Fruit fly (Drosophila melanogaster) whole organism, embryonic: ENCODE data around the gene CG13481.

Experiments used
- Awh ChIP-seq: fragments of 200-800 bp; sonication (Bioruptor generic); IDR thresholded peaks from 2 replicates; pipeline ENCODE4, ENCODE4 v1.3.6; 2022; ENCODE audit warnings: missing biosample characterization, missing genetic modification characterization
- B-H2 ChIP-seq: fragments of 200-800 bp; sonication (Bioruptor generic); optimal IDR thresholded peaks from 2 replicates; lab custom pipeline; 2018; ENCODE audit warnings: missing biosample characterization, mild to moderate bottlenecking, missing genetic modification characterization
- CG11696 ChIP-seq: fragments of 200-800 bp; sonication (Bioruptor generic); IDR thresholded peaks from 2 replicates; pipeline ENCODE4 v1.3.6; 2022; ENCODE audit warnings: missing biosample characterization, missing genetic modification characterization
- CG1233 ChIP-seq: fragments of 200-800 bp; sonication (Bioruptor generic); optimal IDR thresholded peaks from 4 replicates; lab custom pipeline; 2018; ENCODE audit warnings: missing biosample characterization, mild to moderate bottlenecking, missing genetic modification characterization
- CG14441 ChIP-seq: fragments of 200-800 bp; sonication (Bioruptor generic); IDR thresholded peaks from 2 replicates; pipeline ENCODE4 v1.3.6; 2022; ENCODE audit warnings: missing biosample characterization, missing genetic modification characterization
- CG14667 ChIP-seq: fragments of 200-800 bp; sonication (Bioruptor generic); IDR thresholded peaks from 2 replicates; pipeline ENCODE4 v1.3.6; 2022; ENCODE audit warnings: missing biosample characterization, missing genetic modification characterization
- CG14710 ChIP-seq: fragments of 200-800 bp; sonication (Bioruptor generic); optimal IDR thresholded peaks from 3 replicates; lab custom pipeline; 2019; ENCODE audit warnings: missing biosample characterization, mild to moderate bottlenecking, missing genetic modification characterization, moderate library complexity
- CG17359 ChIP-seq: fragments of 200-800 bp; sonication (Bioruptor generic); optimal IDR thresholded peaks from 3 replicates; lab custom pipeline; 2018; ENCODE audit warnings: missing biosample characterization, mild to moderate bottlenecking, missing genetic modification characterization, moderate library complexity
- CG17568 ChIP-seq: fragments of 200-800 bp; sonication (Bioruptor generic); optimal IDR thresholded peaks from 2 replicates; lab custom pipeline; 2018; ENCODE audit warnings: missing biosample characterization, mild to moderate bottlenecking, missing genetic modification characterization, moderate library complexity
- CG18599 ChIP-seq: fragments of 200-800 bp; sonication (Bioruptor generic); optimal IDR thresholded peaks from 3 replicates; lab custom pipeline; 2017; ENCODE audit warnings: missing biosample characterization, missing genetic modification characterization, mild to moderate bottlenecking, moderate library complexity, missing genetic modification reagents
- CG18619 ChIP-seq: fragments of 200-800 bp; sonication (Bioruptor generic); optimal IDR thresholded peaks from 3 replicates; lab custom pipeline; 2017; ENCODE audit warnings: missing biosample characterization, mild to moderate bottlenecking, missing genetic modification characterization
- CG2199 ChIP-seq: fragments of 200-800 bp; sonication (Bioruptor generic); IDR thresholded peaks from 3 replicates; pipeline ENCODE4 v1.3.6; 2022; ENCODE audit warnings: missing biosample characterization, missing genetic modification characterization
- CG32767 ChIP-seq: fragments of 200-800 bp; sonication (Bioruptor generic); IDR thresholded peaks from 2 replicates; pipeline ENCODE4 v1.3.6; 2022; ENCODE audit warnings: missing biosample characterization, missing genetic modification characterization
- CG34422 ChIP-seq: fragments of 200-800 bp; sonication (Bioruptor generic); IDR thresholded peaks from 3 replicates; pipeline ENCODE4 v1.3.6; 2022; ENCODE audit warnings: missing biosample characterization, missing genetic modification characterization
- CG5180 ChIP-seq: fragments of 200-800 bp; sonication (Bioruptor generic); optimal IDR thresholded peaks from 3 replicates; lab custom pipeline; 2017; ENCODE audit warnings: missing biosample characterization, missing genetic modification characterization, mild to moderate bottlenecking, moderate library complexity, missing genetic modification reagents
- CG7963 ChIP-seq: fragments of 200-800 bp; sonication (Bioruptor generic); IDR thresholded peaks from 3 replicates; pipeline ENCODE4 v1.3.6; 2022; ENCODE audit warnings: missing biosample characterization, missing genetic modification characterization; ENCODE audit not compliant: partially characterized antibody
- CG8359 ChIP-seq: fragments of 200-800 bp; sonication (Bioruptor generic); optimal IDR thresholded peaks from 2 replicates; lab custom pipeline; 2017; ENCODE audit warnings: missing biosample characterization, mild to moderate bottlenecking, missing genetic modification characterization, borderline replicate concordance
- D19A ChIP-seq: fragments of 200-800 bp; optimal IDR thresholded peaks from 3 replicates; lab custom pipeline; 2019; ENCODE audit warnings: missing biosample characterization, mild to moderate bottlenecking, missing genetic modification characterization, moderate library complexity
- Gsc ChIP-seq: fragments of 200-800 bp; sonication (Bioruptor generic); IDR thresholded peaks from 2 replicates; pipeline ENCODE4 v1.3.6; 2022; ENCODE audit warnings: missing biosample characterization, missing genetic modification characterization
- Gug ChIP-seq: fragments of 200-800 bp; sonication (Bioruptor generic); IDR thresholded peaks from 4 replicates; pipeline ENCODE4 v1.3.6; 2022; ENCODE audit warnings: missing biosample characterization, missing genetic modification characterization
- H15 ChIP-seq: fragments of 200-800 bp; sonication (Bioruptor generic); IDR thresholded peaks from 3 replicates; pipeline ENCODE4 v1.3.6; 2022; ENCODE audit warnings: missing biosample characterization, missing genetic modification characterization
- H2.0 ChIP-seq: fragments of 200-800 bp; sonication (Bioruptor generic); IDR thresholded peaks from 2 replicates; pipeline ENCODE4 v1.3.6; 2022; ENCODE audit warnings: missing biosample characterization, missing genetic modification characterization
- NC2α ChIP-seq: fragments of 200-800 bp; sonication (Bioruptor generic); optimal IDR thresholded peaks from 2 replicates; lab custom pipeline; 2016; ENCODE audit warnings: missing biosample characterization, missing genetic modification characterization
- Opbp ChIP-seq: fragments of 200-800 bp; sonication (Bioruptor generic); IDR thresholded peaks from 3 replicates; pipeline ENCODE4 v1.3.6; 2022; ENCODE audit warnings: missing biosample characterization, missing genetic modification characterization; ENCODE audit not compliant: partially characterized antibody
- Pdp1 ChIP-seq, 2 experiments: fragments of 200-800 bp; sonication (Bioruptor generic); optimal IDR thresholded peaks; 3 replicates each; lab custom pipeline; 2016; ENCODE audit warnings: missing biosample characterization in 2 of 2, missing genetic modification characterization in 2 of 2, mild to moderate bottlenecking in 1 of 2, moderate library complexity in 1 of 2
- Sox100B ChIP-seq: fragments of 200-800 bp; sonication (Bioruptor generic); optimal IDR thresholded peaks from 3 replicates; lab custom pipeline; 2018; ENCODE audit warnings: missing biosample characterization, mild to moderate bottlenecking, missing genetic modification characterization
- Trl ChIP-seq, 3 experiments: fragments of >200 bp in 2 of 3; fragments of 200-800 bp in 1 of 3; sonication (Bioruptor generic) in 1 of 3; optimal IDR thresholded peaks; 2 replicates in 1 of 3; 3 replicates in 2 of 3; lab custom pipeline; 2016 to 2017; ENCODE audit warnings: missing biosample characterization in 1 of 3, missing genetic modification characterization in 1 of 3
- al ChIP-seq: fragments of 200-800 bp; sonication (Bioruptor generic); IDR thresholded peaks from 2 replicates; pipeline ENCODE4 v1.3.6; 2022; ENCODE audit warnings: missing biosample characterization, missing genetic modification characterization
- amos ChIP-seq: fragments of 200-800 bp; sonication (Bioruptor generic); IDR thresholded peaks from 2 replicates; pipeline ENCODE4 v1.3.6; 2022; ENCODE audit warnings: missing biosample characterization, missing genetic modification characterization; ENCODE audit not compliant: partially characterized antibody
- aop ChIP-seq: fragments of 200-800 bp; sonication (Bioruptor generic); IDR thresholded peaks from 2 replicates; pipeline ENCODE4 v1.3.6; 2022; ENCODE audit warnings: missing biosample characterization, missing genetic modification characterization
- ato ChIP-seq: fragments of 200-800 bp; sonication (Bioruptor generic); IDR thresholded peaks from 2 replicates; pipeline ENCODE4 v1.3.6; 2022; ENCODE audit warnings: missing biosample characterization, missing genetic modification characterization; ENCODE audit not compliant: partially characterized antibody
- cato ChIP-seq: fragments of 200-800 bp; sonication (Bioruptor generic); optimal IDR thresholded peaks from 2 replicates; lab custom pipeline; 2016; ENCODE audit warnings: missing biosample characterization, missing genetic modification characterization, borderline replicate concordance
- corto ChIP-seq: fragments of 200-800 bp; sonication (Bioruptor generic); optimal IDR thresholded peaks from 2 replicates; lab custom pipeline; 2016; ENCODE audit warnings: missing biosample characterization, mild to moderate bottlenecking, missing genetic modification characterization, moderate library complexity
- crp ChIP-seq, 2 experiments: fragments of 200-800 bp; sonication (Bioruptor generic); optimal IDR thresholded peaks; 2 replicates in 1 of 2; 3 replicates in 1 of 2; lab custom pipeline; 2017; ENCODE audit warnings: missing biosample characterization in 2 of 2, missing genetic modification characterization in 2 of 2, mild to moderate bottlenecking in 1 of 2, moderate library complexity in 1 of 2
- dati ChIP-seq: fragments of 200-800 bp; sonication (Bioruptor generic); IDR thresholded peaks from 2 replicates; pipeline ENCODE4 v1.3.6; 2022; ENCODE audit warnings: missing biosample characterization, missing genetic modification characterization
- ewg ChIP-seq: fragments of 200-800 bp; sonication (Bioruptor generic); optimal IDR thresholded peaks from 3 replicates; lab custom pipeline; 2017; ENCODE audit warnings: mild to moderate bottlenecking, missing biosample characterization, missing genetic modification reagents, missing genetic modification characterization
- ftz-f1 ChIP-seq: fragments of 200-800 bp; sonication (Bioruptor generic); optimal IDR thresholded peaks from 2 replicates; lab custom pipeline; 2016; ENCODE audit warnings: missing biosample characterization, missing genetic modification characterization
- fu2 ChIP-seq: fragments of 200-800 bp; sonication (Bioruptor generic); optimal IDR thresholded peaks from 2 replicates; lab custom pipeline; 2016; ENCODE audit warnings: missing biosample characterization, missing genetic modification characterization
- gro ChIP-seq: fragments of 200-800 bp; sonication (Bioruptor generic); optimal IDR thresholded peaks from 2 replicates; lab custom pipeline; 2016; ENCODE audit warnings: missing biosample characterization, missing genetic modification characterization
- hb ChIP-seq: fragments of 200-800 bp; sonication (Bioruptor generic); IDR thresholded peaks from 3 replicates; pipeline ENCODE4 v1.3.6; 2022; ENCODE audit warnings: missing biosample characterization, missing genetic modification characterization; ENCODE audit not compliant: partially characterized antibody
- lola ChIP-seq, 3 experiments: fragments of >200 bp in 2 of 3; fragments of 200-800 bp in 1 of 3; sonication (Bioruptor generic) in 1 of 3; optimal IDR thresholded peaks; 2 replicates each; lab custom pipeline; 2017 to 2019; ENCODE audit warnings: missing biosample characterization in 3 of 3, missing genetic modification characterization in 3 of 3, mild to moderate bottlenecking in 1 of 3, moderate library complexity in 1 of 3
- mam ChIP-seq: fragments of 200-800 bp; sonication (Bioruptor generic); optimal IDR thresholded peaks from 3 replicates; lab custom pipeline; 2016; ENCODE audit warnings: missing biosample characterization, missing genetic modification characterization
- nau ChIP-seq: fragments of 200-800 bp; sonication (Bioruptor generic); optimal IDR thresholded peaks from 3 replicates; lab custom pipeline; 2017; ENCODE audit warnings: missing biosample characterization, mild to moderate bottlenecking, missing genetic modification characterization, missing genetic modification reagents
- pho ChIP-seq: fragments of 200-800 bp; sonication (Bioruptor generic); optimal IDR thresholded peaks from 2 replicates; lab custom pipeline; 2016; ENCODE audit warnings: missing biosample characterization, missing genetic modification characterization
- pzg ChIP-seq: fragments of 200-800 bp; sonication (Bioruptor generic); optimal IDR thresholded peaks from 3 replicates; lab custom pipeline; 2018; ENCODE audit warnings: missing biosample characterization, mild to moderate bottlenecking, missing genetic modification characterization, moderate library complexity
- seq ChIP-seq: fragments of 200-800 bp; sonication (Bioruptor generic); IDR thresholded peaks from 2 replicates; pipeline ENCODE4 v1.3.6; 2022; ENCODE audit warnings: missing biosample characterization, missing genetic modification characterization
- unc-4 ChIP-seq: fragments of 200-800 bp; sonication (Bioruptor generic); IDR thresholded peaks from 2 replicates; pipeline ENCODE4 v1.3.6; 2022; ENCODE audit warnings: missing biosample characterization, missing genetic modification characterization; ENCODE audit not compliant: partially characterized antibody
- zfh1 ChIP-seq: fragments of 200-800 bp; sonication (Bioruptor generic); IDR thresholded peaks from 3 replicates; pipeline ENCODE4 v1.3.6; 2022; ENCODE audit warnings: missing biosample characterization, missing genetic modification characterization

Gene CG13481

DNA sequence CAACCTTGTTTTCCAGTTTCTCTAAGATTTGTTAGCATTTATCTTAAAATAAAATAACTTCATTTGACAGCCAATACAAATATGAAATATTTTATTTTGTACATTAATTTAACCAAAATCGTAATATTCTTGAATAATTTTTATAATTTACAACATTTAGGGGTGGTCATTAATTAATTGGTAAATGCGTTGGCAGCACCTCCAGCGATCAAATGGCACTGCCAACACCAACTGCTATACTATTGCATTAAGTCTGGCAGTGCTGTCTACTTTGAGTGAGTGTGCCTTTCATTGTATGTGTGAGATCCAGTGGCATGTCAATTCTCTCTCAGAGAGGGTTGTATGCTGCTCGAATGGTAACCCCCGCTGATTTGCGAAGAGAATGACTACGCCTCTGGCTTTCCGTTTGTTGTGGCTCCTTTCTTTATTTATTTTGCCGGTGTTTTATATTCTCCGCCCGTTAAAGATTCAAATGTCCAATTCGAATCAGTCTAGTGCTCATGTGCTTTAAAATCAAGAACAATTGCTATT lies 40.7 kb upstream of the CG13481 start, which contains the start of gene CG3919 (continued):
- no peak for TF ChIP-seq aop
- TF ChIP-seq ato, result 0 out of 2 replicates have a peak, but pooled peaks have one; percentile 10
- TF ChIP-seq ftz-f1 (GFP tag; lab: Kevin White, UChicago), result no peak
- no peak for TF ChIP-seq CG11696 (GFP tag; lab: Robert Waterston, UW)
- no peak for TF ChIP-seq unc-4 (GFP tag; lab: Robert Waterston, UW)
- TF ChIP-seq fu2, result peak; percentile 12
- peak; percentile 18 for TF ChIP-seq CG1233 (GFP tag; lab: Kevin White, UChicago)
- no peak; the same call in 1 of the 2 replicates for TF ChIP-seq amos (GFP tag; lab: Robert Waterston, UW)
- no peak for TF ChIP-seq hb (GFP tag; lab: Robert Waterston, UW)
- TF ChIP-seq CG34422, result peak; percentile 61; the same call in 2 of the 3 replicates
- TF ChIP-seq Sox100B (GFP tag; lab: Kevin White, UChicago), result peak; percentile 66
- no peak for TF ChIP-seq CG32767 (GFP tag; lab: Robert Waterston, UW)
- no peak; the same call in 2 of the 3 replicates for TF ChIP-seq CG2199 (GFP tag; lab: Robert Waterston, UW)
- TF ChIP-seq ewg (GFP tag; lab: Kevin White, UChicago), result peak; percentile 6
- TF ChIP-seq zfh1 (GFP tag; lab: Robert Waterston, UW), result peak; percentile 70; the same call in 2 of the 3 replicates
- peak; percentile 20 to 21 for TF ChIP-seq Pdp1 (GFP tag; optimal IDR thresholded peaks at IDR 0.05; lab: Kevin White, UChicago)
- peak; percentile 62 for TF ChIP-seq B-H2 (GFP tag; lab: Kevin White, UChicago)
- no peak for TF ChIP-seq nau
- TF ChIP-seq dati (GFP tag; lab: Robert Waterston, UW), result no peak
- TF ChIP-seq crp (GFP tag; optimal IDR thresholded peaks at IDR 0.05; lab: Kevin White, UChicago), result no peak
- peak; percentile 60; the same call in 1 of the 2 replicates for TF ChIP-seq Awh (GFP tag; lab: Robert Waterston, UW)
- TF ChIP-seq CG5180 (GFP tag; lab: Kevin White, UChicago), result no peak
- TF ChIP-seq H2.0 (GFP tag; lab: Robert Waterston, UW), result peak; percentile 46; the same call in 1 of the 2 replicates
- peak; percentile 24 for TF ChIP-seq gro (GFP tag; lab: Kevin White, UChicago)
- peak; percentile 32 for TF ChIP-seq pzg (GFP tag; lab: Kevin White, UChicago)
- TF ChIP-seq CG14667 (GFP tag; lab: Robert Waterston, UW), result peak; percentile 35
- TF ChIP-seq al (GFP tag; lab: Robert Waterston, UW), result peak; percentile 14; the same call in 1 of the 2 replicates
- TF ChIP-seq CG14441 (GFP tag; lab: Robert Waterston, UW), result no peak
- peak; percentile 67 to 85 for TF ChIP-seq Trl (optimal IDR thresholded peaks at IDR 0.05; lab: Kevin White, UChicago)
- TF ChIP-seq Trl (GFP tag; optimal IDR thresholded peaks at IDR 0.05; lab: Kevin White, UChicago), result peak; percentile 83
- TF ChIP-seq lola (GFP tag; optimal IDR thresholded peaks at IDR 0.05; lab: Kevin White, UChicago), result peak in 1 of 3 experiments; percentile 73
- no peak for TF ChIP-seq CG17568 (GFP tag; lab: Kevin White, UChicago)
- peak; percentile 26 for TF ChIP-seq CG18599 (GFP tag; lab: Kevin White, UChicago)
- TF ChIP-seq mam (GFP tag; lab: Kevin White, UChicago), result peak; percentile 71
- no peak; the same call in 2 of the 3 replicates for TF ChIP-seq Opbp (GFP tag; lab: Robert Waterston, UW)
- peak; percentile 24 for TF ChIP-seq CG17359 (tag; lab: Kevin White, UChicago)
- TF ChIP-seq D19A, result peak; percentile 52
- peak; percentile 69 for TF ChIP-seq CG14710 (tag; lab: Kevin White, UChicago)
- peak; percentile 40 for TF ChIP-seq NC2α (GFP tag; lab: Kevin White, UChicago)
- TF ChIP-seq Gsc (GFP tag; lab: Robert Waterston, UW), result no peak
- peak; percentile 46; the same call in 1 of the 2 replicates for TF ChIP-seq seq (GFP tag; lab: Robert Waterston, UW)
- TF ChIP-seq pho, result no peak
- peak; percentile 87 for TF ChIP-seq Gug
- no peak for TF ChIP-seq CG8359 (GFP tag; lab: Kevin White, UChicago)
- no peak for TF ChIP-seq corto (GFP tag; lab: Kevin White, UChicago)
- no peak for TF ChIP-seq CG7963 (GFP tag; lab: Robert Waterston, UW)
- peak; percentile 31; the same call in 1 of the 3 replicates for TF ChIP-seq H15 (GFP tag; lab: Robert Waterston, UW)
- TF ChIP-seq CG18619 (GFP tag; lab: Kevin White, UChicago), result peak; percentile 66
- peak; percentile 23 for TF ChIP-seq cato (GFP tag; lab: Kevin White, UChicago)
